Worm (Caenorhabditis elegans) whole organism, young adult: ENCODE measurements around the gene F41E6.8.
A peak's percentile ranks its signal among the peaks of the same experiment; 100 is the strongest.

Experiments used
- B0035.1 ChIP-seq: sonication (generic microtip); optimal IDR thresholded peaks from 2 replicates; lab custom pipeline; 2016; ENCODE audit warnings: missing genetic modification characterization, mild to moderate bottlenecking, missing compliant biosample characterization, missing genotype, missing genetic modification reagents
- C17E4.6 ChIP-seq: fragments of 200-800 bp; sonication (Bioruptor generic); IDR thresholded peaks from 2 replicates; pipeline ENCODE4 v1.3.6; 2022; ENCODE audit warnings: missing genetic modification reagents, missing genetic modification characterization, missing compliant biosample characterization
- D2030.7 ChIP-seq: fragments of 200-800 bp; sonication (Bioruptor generic); IDR thresholded peaks from 2 replicates; pipeline ENCODE4 v1.3.6; 2022; ENCODE audit warnings: missing genetic modification reagents, missing genetic modification characterization, missing compliant biosample characterization
- F22D6.2 ChIP-seq: sonication (generic microtip); optimal IDR thresholded peaks from 2 replicates; lab custom pipeline; 2016; ENCODE audit warnings: mild to moderate bottlenecking, missing genetic modification characterization, missing compliant biosample characterization
- F37B4.10 ChIP-seq: fragments of 200-800 bp; sonication (Bioruptor generic); IDR thresholded peaks from 2 replicates; pipeline ENCODE4 v1.3.6; 2022; ENCODE audit warnings: missing genetic modification characterization, missing compliant biosample characterization
- F39B2.1 ChIP-seq: fragments of 200-800 bp; sonication (Bioruptor generic); IDR thresholded peaks from 2 replicates; pipeline ENCODE4 v1.3.6; 2022; ENCODE audit warnings: missing genetic modification reagents, missing genetic modification characterization, missing compliant biosample characterization
- F49E8.2 ChIP-seq: sonication (generic microtip); optimal IDR thresholded peaks from 3 replicates; lab custom pipeline; 2017; ENCODE audit warnings: missing genetic modification characterization, mild to moderate bottlenecking, missing compliant biosample characterization, antibody characterized with exemption, moderate library complexity; ENCODE audit not compliant: insufficient read depth
- F52B5.7 ChIP-seq: sonication (generic microtip); optimal IDR thresholded peaks from 2 replicates; lab custom pipeline; 2016; ENCODE audit warnings: mild to moderate bottlenecking, missing genetic modification characterization, missing compliant biosample characterization
- F55B11.4 ChIP-seq: sonication (generic microtip); optimal IDR thresholded peaks from 2 replicates; lab custom pipeline; 2016; ENCODE audit warnings: missing compliant biosample characterization, missing genetic modification characterization, borderline replicate concordance; ENCODE audit not compliant: insufficient read depth
- K11D2.4 ChIP-seq: fragments of 200-800 bp; sonication (Bioruptor generic); IDR thresholded peaks from 2 replicates; pipeline ENCODE4 v1.3.6; 2022; ENCODE audit warnings: missing genetic modification reagents, missing genetic modification characterization, missing compliant biosample characterization
- K12H6.12 ChIP-seq: fragments of 200-800 bp; sonication (Bioruptor generic); optimal IDR thresholded peaks from 2 replicates; lab custom pipeline; 2018; ENCODE audit warnings: mild to moderate bottlenecking, missing genetic modification characterization, missing compliant biosample characterization
- Y53G8AR.9 ChIP-seq: fragments of 200-800 bp; sonication (Bioruptor generic); conservative IDR thresholded peaks from 2 replicates; pipeline ENCODE4 v1.3.6; 2022; ENCODE audit warnings: missing genetic modification reagents, missing genetic modification characterization, missing compliant biosample characterization
- Y79H2A.3 ChIP-seq: fragments of 200-800 bp; sonication (Bioruptor generic); conservative IDR thresholded peaks from 2 replicates; pipeline ENCODE4 v1.3.6; 2022; ENCODE audit warnings: missing genetic modification reagents, missing genetic modification characterization, missing compliant biosample characterization
- akir-1 ChIP-seq: fragments of 200-800 bp; sonication (Bioruptor generic); optimal IDR thresholded peaks from 2 replicates; lab custom pipeline; 2018; ENCODE audit warnings: mild to moderate bottlenecking, missing genetic modification characterization, moderate library complexity, missing compliant biosample characterization
- ama-1 ChIP-seq, 3 experiments: fragments of 150-350 bp in 1 of 3; sonication (generic microtip) in 2 of 3; optimal IDR thresholded peaks; 2 replicates each; lab custom pipeline; 2014 to 2018; ENCODE audit warnings: missing biosample characterization in 2 of 3, missing genetic modification characterization in 2 of 3, missing genetic modification reagents in 2 of 3
- aptf-2 ChIP-seq: fragments of 200-800 bp; sonication (Bioruptor generic); conservative IDR thresholded peaks from 2 replicates; pipeline ENCODE4 v1.3.6; 2022; ENCODE audit warnings: missing genetic modification reagents, missing genetic modification characterization, missing compliant biosample characterization
- attf-3 ChIP-seq: fragments of 200-800 bp; sonication (Bioruptor generic); conservative IDR thresholded peaks from 2 replicates; pipeline ENCODE4 v1.3.6; 2022; ENCODE audit warnings: missing genetic modification reagents, missing genetic modification characterization, missing compliant biosample characterization
- cebp-1 ChIP-seq, 2 experiments: fragments of 200-800 bp in 1 of 2; sonication (Bioruptor generic) in 1 of 2; sonication (generic microtip) in 1 of 2; IDR thresholded peaks in 1 of 2; optimal IDR thresholded peaks in 1 of 2; 2 replicates each; pipeline versions ENCODE4 v1.3.6 to Lab custom; 2017 to 2022; ENCODE audit warnings: missing compliant biosample characterization in 2 of 2, missing genetic modification characterization in 2 of 2, mild to moderate bottlenecking in 1 of 2, missing genetic modification reagents in 1 of 2, moderate library complexity in 1 of 2
- ceh-27 ChIP-seq: fragments of 200-800 bp; sonication (Bioruptor generic); optimal IDR thresholded peaks from 2 replicates; lab custom pipeline; 2018; ENCODE audit warnings: mild to moderate bottlenecking, missing genetic modification characterization, moderate library complexity, missing compliant biosample characterization
- die-1 ChIP-seq: sonication (generic microtip); optimal IDR thresholded peaks from 2 replicates; lab custom pipeline; 2016; ENCODE audit warnings: missing genotype, mild to moderate bottlenecking, missing genetic modification characterization, missing compliant biosample characterization
- dpff-1 ChIP-seq: sonication (generic microtip); optimal IDR thresholded peaks from 2 replicates; lab custom pipeline; 2017; ENCODE audit warnings: mild to moderate bottlenecking, missing genetic modification characterization, missing compliant biosample characterization
- efl-1 ChIP-seq: fragments of 150-350 bp; optimal IDR thresholded peaks from 2 replicates; lab custom pipeline; 2014; ENCODE audit warnings: missing biosample characterization, missing genetic modification reagents, missing genetic modification characterization
- egl-18 ChIP-seq: fragments of 200-800 bp; sonication (Bioruptor generic); IDR thresholded peaks from 2 replicates; pipeline ENCODE4 v1.3.6; 2022; ENCODE audit warnings: missing genetic modification reagents, missing genetic modification characterization, missing compliant biosample characterization
- egrh-3 ChIP-seq: fragments of 200-800 bp; sonication (Bioruptor generic); IDR thresholded peaks from 2 replicates; pipeline ENCODE4 v1.3.6; 2022; ENCODE audit warnings: missing genetic modification reagents, missing genetic modification characterization, missing compliant biosample characterization
- ekl-4 ChIP-seq: fragments of 200-800 bp; sonication (Bioruptor generic); IDR thresholded peaks from 2 replicates; pipeline ENCODE4 v1.3.6; 2022; ENCODE audit warnings: missing genetic modification reagents, missing genetic modification characterization, missing compliant biosample characterization
- ets-4 ChIP-seq: fragments of 200-800 bp; sonication (Bioruptor generic); optimal IDR thresholded peaks from 2 replicates; lab custom pipeline; 2018; ENCODE audit warnings: mild to moderate bottlenecking, missing genetic modification characterization, missing compliant biosample characterization
- gei-17 ChIP-seq: fragments of 200-800 bp; sonication (Bioruptor generic); optimal IDR thresholded peaks from 2 replicates; lab custom pipeline; 2018; ENCODE audit warnings: mild to moderate bottlenecking, missing genetic modification characterization, missing compliant biosample characterization
- let-607 ChIP-seq, 2 experiments: fragments of 200-800 bp in 1 of 2; sonication (Bioruptor generic) in 1 of 2; sonication (generic microtip) in 1 of 2; optimal IDR thresholded peaks; 2 replicates each; lab custom pipeline; 2016 to 2018; ENCODE audit warnings: mild to moderate bottlenecking in 2 of 2, missing compliant biosample characterization in 2 of 2, missing genetic modification characterization in 2 of 2, moderate library complexity in 2 of 2, missing genotype in 1 of 2
- lin-26 ChIP-seq: fragments of 200-800 bp; sonication (Bioruptor generic); IDR thresholded peaks from 2 replicates; pipeline ENCODE4 v1.3.6; 2022; ENCODE audit warnings: missing genetic modification reagents, missing genetic modification characterization, missing compliant biosample characterization
- lin-40 ChIP-seq: sonication (generic microtip); optimal IDR thresholded peaks from 2 replicates; lab custom pipeline; 2016; ENCODE audit warnings: missing genetic modification characterization, mild to moderate bottlenecking, missing compliant biosample characterization, missing genotype, missing genetic modification reagents
- lsl-1 ChIP-seq: fragments of 200-800 bp; sonication (Bioruptor generic); optimal IDR thresholded peaks from 2 replicates; lab custom pipeline; 2018; ENCODE audit warnings: mild to moderate bottlenecking, missing genetic modification characterization, moderate library complexity, missing compliant biosample characterization
- madf-8 ChIP-seq: fragments of 200-800 bp; sonication (Bioruptor generic); conservative IDR thresholded peaks from 2 replicates; pipeline ENCODE4 v1.3.6; 2022; ENCODE audit warnings: missing genetic modification reagents, missing genetic modification characterization, missing compliant biosample characterization
- mcd-1 ChIP-seq: fragments of 200-800 bp; sonication (Bioruptor generic); IDR thresholded peaks from 2 replicates; pipeline ENCODE4 v1.3.6; 2022; ENCODE audit warnings: missing genetic modification reagents, missing genetic modification characterization, missing compliant biosample characterization
- nhr-80 ChIP-seq: sonication (generic microtip); optimal IDR thresholded peaks from 2 replicates; lab custom pipeline; 2016; ENCODE audit warnings: missing genetic modification characterization, missing compliant biosample characterization
- sea-2 ChIP-seq: fragments of 200-800 bp; sonication (Bioruptor generic); IDR thresholded peaks from 2 replicates; pipeline ENCODE4 v1.3.6; 2022; ENCODE audit warnings: missing genetic modification characterization, missing compliant biosample characterization
- snpc-3.4 ChIP-seq: sonication (generic microtip); optimal IDR thresholded peaks from 2 replicates; lab custom pipeline; 2017; ENCODE audit warnings: missing genetic modification characterization, mild to moderate bottlenecking, missing compliant biosample characterization, antibody characterized with exemption, moderate library complexity, missing genotype, missing genetic modification reagents
- somi-1 ChIP-seq: fragments of 200-800 bp; sonication (Bioruptor generic); optimal IDR thresholded peaks from 2 replicates; lab custom pipeline; 2018; ENCODE audit warnings: mild to moderate bottlenecking, missing genetic modification characterization, missing compliant biosample characterization
- tbp1 ChIP-seq: fragments of 200-800 bp; sonication (Bioruptor generic); optimal IDR thresholded peaks from 2 replicates; lab custom pipeline; 2018; ENCODE audit warnings: mild to moderate bottlenecking, missing genetic modification characterization, missing compliant biosample characterization
- tbx-9 ChIP-seq: sonication (generic microtip); optimal IDR thresholded peaks from 2 replicates; lab custom pipeline; 2016; ENCODE audit warnings: borderline replicate concordance, missing genetic modification characterization, inconsistent platforms, missing compliant biosample characterization
- tlf-1 ChIP-seq: fragments of 200-800 bp; sonication (Bioruptor generic); optimal IDR thresholded peaks from 2 replicates; lab custom pipeline; 2018; ENCODE audit warnings: mild to moderate bottlenecking, missing genetic modification characterization, missing compliant biosample characterization
- unc-130 ChIP-seq: sonication (generic microtip); optimal IDR thresholded peaks from 2 replicates; lab custom pipeline; 2016; ENCODE audit warnings: missing genetic modification reagents, missing genetic modification characterization, missing compliant biosample characterization
- unc-62 ChIP-seq: fragments of 150-350 bp; optimal IDR thresholded peaks from 2 replicates; lab custom pipeline; 2014; ENCODE audit warnings: missing biosample characterization, missing genetic modification reagents, missing genetic modification characterization
- ztf-22 ChIP-seq: fragments of 200-800 bp; sonication (Bioruptor generic); optimal IDR thresholded peaks from 2 replicates; lab custom pipeline; 2018; ENCODE audit warnings: mild to moderate bottlenecking, missing genetic modification characterization, moderate library complexity, missing compliant biosample characterization
- ztf-25 ChIP-seq: fragments of 200-800 bp; sonication (Bioruptor generic); IDR thresholded peaks from 2 replicates; pipeline ENCODE4 v1.3.6; 2022; ENCODE audit warnings: missing genetic modification reagents, missing genetic modification characterization, missing compliant biosample characterization
- ztf-26 ChIP-seq: sonication (generic microtip); optimal IDR thresholded peaks from 2 replicates; lab custom pipeline; 2017; ENCODE audit warnings: missing genetic modification characterization, missing compliant biosample characterization
- ztf-3 ChIP-seq: fragments of 200-800 bp; sonication (Bioruptor generic); optimal IDR thresholded peaks from 2 replicates; lab custom pipeline; 2018; ENCODE audit warnings: mild to moderate bottlenecking, missing genetic modification characterization, missing compliant biosample characterization

Gene F41E6.8

ce11 chrV:8606099-8606696, 4.9 kb upstream of the F41E6.8 start, which contains the start of gene vps-60 (continued):
- TF ChIP-seq lsl-1 (GFP tag; lab: Kevin White, UChicago) (peak; percentile 62), tlf-1 (GFP tag; lab: Kevin White, UChicago) (peak; percentile 80), ama-1 (optimal IDR thresholded peaks at IDR 0.05; lab: Kevin White, UChicago) (no peak), ama-1 (GFP tag; optimal IDR thresholded peaks at IDR 0.05; lab: Kevin White, UChicago) (peak in 1 of 2 experiments; percentile 11), egrh-3 (GFP tag; lab: Robert Waterston, UW) (peak; percentile 59), somi-1 (peak; percentile 74), cebp-1 (GFP tag; IDR thresholded peaks at IDR 0.05; lab: Robert Waterston, UW) (peak; percentile 73), cebp-1 (tag; optimal IDR thresholded peaks at IDR 0.05; lab: Kevin White, UChicago) (peak; percentile 92), egl-18 (0 out of 2 replicates have a peak, but pooled peaks have one; percentile 29), nhr-80 (tag; lab: Kevin White, UChicago) (peak; percentile 92), B0035.1 (tag; lab: Kevin White, UChicago) (no peak), attf-3 (GFP tag; lab: Robert Waterston, UW) (peak; percentile 50; the same call in 1 of the 2 replicates), ceh-27 (peak; percentile 86), K11D2.4 (GFP tag; lab: Robert Waterston, UW) (peak; percentile 92), aptf-2 (GFP tag; lab: Robert Waterston, UW) (no peak), ztf-3 (GFP tag; lab: Kevin White, UChicago) (peak; percentile 2), lin-40 (peak; percentile 91), F52B5.7 (tag; lab: Kevin White, UChicago) (no peak), unc-62 (GFP tag; lab: Kevin White, UChicago) (peak; percentile 64), madf-8 (GFP tag; lab: Robert Waterston, UW) (no peak; the same call in 1 of the 2 replicates), snpc-3.4 (peak; percentile 84), F37B4.10 (GFP tag; lab: Robert Waterston, UW) (no peak), die-1 (peak; percentile 41), ztf-22 (GFP tag; lab: Kevin White, UChicago) (peak; percentile 63), Y79H2A.3 (GFP tag; lab: Robert Waterston, UW) (no peak; the same call in 1 of the 2 replicates), tbp1 (GFP tag; lab: Kevin White, UChicago) (peak; percentile 70), gei-17 (GFP tag; lab: Kevin White, UChicago) (no peak), F39B2.1 (GFP tag; lab: Robert Waterston, UW) (no peak), ekl-4 (peak; percentile 88), ets-4 (GFP tag; lab: Kevin White, UChicago) (no peak), F55B11.4 (tag; lab: Kevin White, UChicago) (no peak), K12H6.12 (peak; percentile 92), efl-1 (GFP tag; lab: Kevin White, UChicago) (peak; percentile 67), let-607 (tag; optimal IDR thresholded peaks at IDR 0.05; lab: Kevin White, UChicago) (peak; percentile 21 to 81), F22D6.2 (tag; lab: Kevin White, UChicago) (peak; percentile 21), ztf-26 (peak; percentile 90), sea-2 (GFP tag; lab: Robert Waterston, UW) (no peak), tbx-9 (tag; lab: Kevin White, UChicago) (no peak), D2030.7 (GFP tag; lab: Robert Waterston, UW) (peak; percentile 63), mcd-1 (GFP tag; lab: Robert Waterston, UW) (peak; percentile 82), C17E4.6 (0 out of 2 replicates have a peak, but pooled peaks have one; percentile 37), lin-26 (GFP tag; lab: Robert Waterston, UW) (peak; percentile 55), F49E8.2 (tag; lab: Kevin White, UChicago) (peak; percentile 61), dpff-1 (tag; lab: Kevin White, UChicago) (no peak), akir-1 (GFP tag; lab: Kevin White, UChicago) (no peak), Y53G8AR.9 (GFP tag; lab: Robert Waterston, UW) (peak; percentile 86), unc-130 (GFP tag; lab: Kevin White, UChicago) (peak; percentile 14), ztf-25 (GFP tag; lab: Robert Waterston, UW) (no peak)
